Fruit fly (Drosophila melanogaster): ENCODE measurements around the gene cm.

cm gene

DNA sequence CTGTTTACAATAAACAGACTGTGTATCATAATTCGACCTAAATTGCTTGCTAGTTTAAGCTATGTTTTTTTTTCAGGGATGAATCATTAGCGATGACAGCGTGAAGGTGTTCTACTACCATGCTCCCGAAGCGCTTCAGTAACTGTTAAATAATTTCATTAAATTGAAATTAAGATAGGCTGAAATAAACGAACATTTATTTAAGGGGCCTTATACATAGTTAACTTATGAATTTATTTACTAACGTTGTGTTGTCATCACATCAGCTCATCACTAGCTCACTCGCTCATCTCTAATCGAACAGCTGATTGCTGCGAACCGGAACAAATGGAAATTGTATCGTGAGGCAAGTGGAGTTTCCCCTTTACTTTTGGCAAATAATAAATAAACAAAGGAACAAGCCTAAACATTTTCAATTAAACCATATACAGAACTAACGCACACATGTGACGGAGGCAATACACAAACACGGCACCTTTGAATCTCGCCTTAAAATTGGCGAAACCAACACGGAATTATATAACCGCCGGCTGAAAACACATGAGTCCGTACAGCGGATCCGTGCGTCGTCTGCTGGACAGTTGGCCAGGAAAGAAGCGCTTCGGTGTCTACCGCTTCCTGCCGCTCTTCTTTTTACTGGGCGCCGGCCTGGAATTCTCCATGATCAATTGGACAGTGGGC is at the start of gene cm, which contains the start of the genes sloth1 and sloth2 (continued):
- TF ChIP-seq croc (GFP tag; conservative IDR thresholded peaks at IDR 0.05) (peak; percentile 73; the same call in 2 of the 3 replicates), pzg (GFP tag; optimal IDR thresholded peaks at IDR 0.05) (peak; percentile 53), CG1602 (GFP tag; optimal IDR thresholded peaks at IDR 0.05) (peak; percentile 90), B-H1 (GFP tag; IDR thresholded peaks at IDR 0.05) (peak; percentile 70), aop (GFP tag; IDR thresholded peaks at IDR 0.05) (peak; percentile 71; the same call in 1 of the 2 replicates), Drgx (GFP tag; IDR thresholded peaks at IDR 0.05) (peak; percentile 79), Fer2 (tag; optimal IDR thresholded peaks at IDR 0.05) (peak; percentile 75), B-H2 (GFP tag; optimal IDR thresholded peaks at IDR 0.05) (peak; percentile 84), CG10565 (GFP tag; optimal IDR thresholded peaks at IDR 0.05) (no peak), Usf (GFP tag; optimal IDR thresholded peaks at IDR 0.05) (peak; percentile 52), hbn (GFP tag; IDR thresholded peaks at IDR 0.05; ENCODE audit: partially characterized antibody) (peak; percentile 82), Elba2 (GFP tag; optimal IDR thresholded peaks at IDR 0.05) (peak; percentile 3), CG10321 (GFP tag; IDR thresholded peaks at IDR 0.05) (0 out of 2 replicates have a peak, but pooled peaks have one; percentile 56), lmd (GFP tag; IDR thresholded peaks at IDR 0.05) (peak; percentile 88), Gsc (GFP tag; IDR thresholded peaks at IDR 0.05) (0 out of 2 replicates have a peak, but pooled peaks have one; percentile 9), wdn (GFP tag; IDR thresholded peaks at IDR 0.05) (peak; percentile 81), CG3995 (GFP tag; optimal IDR thresholded peaks at IDR 0.05) (peak; percentile 13), Optix (GFP tag; IDR thresholded peaks at IDR 0.05) (peak; percentile 84), peb (GFP tag; IDR thresholded peaks at IDR 0.05) (peak; percentile 80), ttk (GFP tag; IDR thresholded peaks at IDR 0.05) (peak; percentile 86), jumu (GFP tag; optimal IDR thresholded peaks at IDR 0.05) (peak; percentile 82), CG3281 (GFP tag; optimal IDR thresholded peaks at IDR 0.05) (peak; percentile 77), CG17912 (GFP tag; optimal IDR thresholded peaks at IDR 0.05) (peak; percentile 72), Neu2 (GFP tag; optimal IDR thresholded peaks at IDR 0.05; ENCODE audit: borderline replicate concordance) (peak; percentile 35), Sox102F (GFP tag; optimal IDR thresholded peaks at IDR 0.05) (peak; percentile 86), luna (GFP tag; optimal IDR thresholded peaks at IDR 0.05) (peak; percentile 63), vfl (GFP tag; optimal IDR thresholded peaks at IDR 0.05) (peak; percentile 92), PHDP (tag; optimal IDR thresholded peaks at IDR 0.05) (peak; percentile 85), Dip2 (GFP tag; IDR thresholded peaks at IDR 0.05) (no peak), Taf1 (GFP tag; IDR thresholded peaks at IDR 0.05) (peak; percentile 75), CG2678 (tag; optimal IDR thresholded peaks at IDR 0.05) (peak; percentile 85), dimm (GFP tag; IDR thresholded peaks at IDR 0.05) (peak; percentile 49; the same call in 1 of the 2 replicates), CG6254 (GFP tag; optimal IDR thresholded peaks at IDR 0.05) (peak; percentile 47), HHEX (GFP tag; optimal IDR thresholded peaks at IDR 0.05) (peak; percentile 75), Nf-YC (tag; optimal IDR thresholded peaks at IDR 0.05) (peak; percentile 68), CG15269 (tag; optimal IDR thresholded peaks at IDR 0.05) (peak; percentile 87), C15 (GFP tag; IDR thresholded peaks at IDR 0.05) (no peak), Eip74EF (GFP tag; optimal IDR thresholded peaks at IDR 0.05) (peak in 1 of 2 experiments; percentile 76), az2 (GFP tag; optimal IDR thresholded peaks at IDR 0.05) (peak; percentile 91), Lim3 (GFP tag; IDR thresholded peaks at IDR 0.05) (no peak; the same call in 1 of the 2 replicates), Blimp-1 (GFP tag; optimal IDR thresholded peaks at IDR 0.05) (peak; percentile 72), sob (GFP tag; IDR thresholded peaks at IDR 0.05) (peak; percentile 92), CG14710 (tag; optimal IDR thresholded peaks at IDR 0.05) (peak; percentile 85), Hr39 (optimal IDR thresholded peaks at IDR 0.05) (no peak), CG11398 (GFP tag; optimal IDR thresholded peaks at IDR 0.05) (peak; percentile 85), Hmr (GFP tag; optimal IDR thresholded peaks at IDR 0.05) (peak; percentile 87), CG15011 (GFP tag; optimal IDR thresholded peaks at IDR 0.05) (peak; percentile 39), p53 (GFP tag; optimal IDR thresholded peaks at IDR 0.05) (peak; percentile 26), CG4854 (GFP tag; optimal IDR thresholded peaks at IDR 0.05) (peak; percentile 64)
